Fruit fly (Drosophila melanogaster): ENCODE data around the gene CG4496.
A peak's percentile ranks its signal among the peaks of the same experiment; 100 is the strongest.

Gene CG4496

DNA sequence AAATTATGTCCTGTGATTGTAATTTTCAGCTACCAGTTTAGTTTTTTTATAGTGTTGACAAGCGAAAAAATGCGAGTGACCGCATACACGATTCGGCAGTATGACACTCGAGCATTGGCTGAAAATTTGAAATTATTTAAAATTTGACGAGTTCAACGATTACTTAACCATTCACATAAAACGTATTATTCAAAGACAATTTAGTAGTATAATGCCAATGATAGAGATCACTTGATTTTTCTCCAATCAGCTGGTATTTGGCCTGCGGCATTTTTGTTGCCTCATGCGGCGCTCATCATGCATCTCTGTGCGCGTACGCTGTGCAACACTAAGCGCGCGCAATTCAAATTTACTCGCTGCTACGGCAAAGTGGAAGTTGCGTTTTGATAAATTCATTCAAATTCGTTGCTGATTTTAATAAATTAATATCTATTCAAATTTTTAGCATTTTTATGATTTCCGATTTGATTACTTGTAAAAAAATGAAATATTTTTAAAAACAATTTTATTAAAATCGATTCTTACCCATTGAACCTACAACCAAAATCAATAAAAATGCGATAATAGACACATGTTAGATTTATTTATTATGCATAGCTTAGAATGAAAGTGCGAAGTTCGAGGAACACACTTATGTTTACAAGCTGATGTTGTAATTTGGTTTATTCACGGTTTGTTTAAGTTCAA, 4.7 kb upstream of the CG4496 start, which contains the start of gene CG4497 (continued):
- TF ChIP-seq ss (GFP tag; optimal IDR thresholded peaks at IDR 0.05) = peak; percentile 45 to 80
- peak; percentile 72 for TF ChIP-seq CG10669 (GFP tag; optimal IDR thresholded peaks at IDR 0.05)
- peak; percentile 79 for TF ChIP-seq CG6792 (GFP tag; optimal IDR thresholded peaks at IDR 0.05)
- TF ChIP-seq acj6 (GFP tag; optimal IDR thresholded peaks at IDR 0.05) = peak; percentile 91
- TF ChIP-seq CG4318 (GFP tag; optimal IDR thresholded peaks at IDR 0.05) = peak; percentile 82
- peak; percentile 30 for TF ChIP-seq spab (GFP tag; optimal IDR thresholded peaks at IDR 0.05)
- peak; percentile 82 for TF ChIP-seq CG34406 (GFP tag; optimal IDR thresholded peaks at IDR 0.05)
- peak; percentile 58 for TF ChIP-seq Eip93F (GFP tag; optimal IDR thresholded peaks at IDR 0.05)
- TF ChIP-seq salr (GFP tag; optimal IDR thresholded peaks at IDR 0.05) = peak; percentile 59 to 82
- peak; percentile 92 for TF ChIP-seq Hr4 (GFP tag; optimal IDR thresholded peaks at IDR 0.05)
- TF ChIP-seq CG7368 (GFP tag; optimal IDR thresholded peaks at IDR 0.05) = peak; percentile 76
- TF ChIP-seq CG32006 (GFP tag; optimal IDR thresholded peaks at IDR 0.05) = peak; percentile 87
- peak; percentile 93 for TF ChIP-seq CG10631 (GFP tag; optimal IDR thresholded peaks at IDR 0.05)
- TF ChIP-seq CG9139 (GFP tag; optimal IDR thresholded peaks at IDR 0.05) = peak; percentile 16
- TF ChIP-seq Hr39 (GFP tag; optimal IDR thresholded peaks at IDR 0.05) = peak; percentile 95

DNA sequence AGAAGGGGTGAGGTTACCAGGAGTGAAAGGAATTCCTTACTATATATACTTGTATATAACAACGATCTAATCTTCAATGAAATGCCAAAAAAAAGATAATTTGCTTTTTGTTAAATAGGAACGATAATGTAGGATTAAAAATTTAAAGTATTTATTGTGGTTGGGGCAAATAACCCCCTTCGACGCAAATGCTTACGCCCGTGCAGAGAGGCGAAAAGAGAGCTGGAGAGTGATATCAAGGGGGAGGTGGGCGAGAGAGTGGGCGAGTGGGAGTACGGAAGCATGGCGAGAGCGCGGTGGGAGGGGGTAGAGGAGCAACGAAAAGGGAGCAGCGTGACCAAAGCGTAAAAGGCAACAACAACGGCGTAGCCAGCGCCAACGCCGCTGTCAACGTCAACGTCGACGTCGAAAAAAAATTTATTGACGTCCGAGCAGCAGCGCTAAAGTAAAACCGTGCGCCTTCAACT, 1.2 kb downstream of the CG4496 start:
- TF ChIP-seq CG8119 (GFP tag; IDR thresholded peaks at IDR 0.05) = peak; percentile 100
- peak; percentile 100 for TF ChIP-seq dac (GFP tag; optimal IDR thresholded peaks at IDR 0.05)
- TF ChIP-seq CG1621 (tag; optimal IDR thresholded peaks at IDR 0.05) = peak; percentile 98
- TF ChIP-seq Eip93F (GFP tag; optimal IDR thresholded peaks at IDR 0.05) = peak; percentile 99
- TF ChIP-seq CG9139 (GFP tag; optimal IDR thresholded peaks at IDR 0.05) = peak; percentile 98
- peak; percentile 100 for TF ChIP-seq CG4318 (GFP tag; optimal IDR thresholded peaks at IDR 0.05)
- peak; percentile 100 for TF ChIP-seq fd59A (GFP tag; optimal IDR thresholded peaks at IDR 0.05)
- TF ChIP-seq Blimp-1 (GFP tag; optimal IDR thresholded peaks at IDR 0.05) = peak; percentile 98
- TF ChIP-seq lz (GFP tag; optimal IDR thresholded peaks at IDR 0.05) = peak; percentile 100
- peak; percentile 99 for TF ChIP-seq CG8319 (GFP tag; optimal IDR thresholded peaks at IDR 0.05)
- TF ChIP-seq Eip78C (GFP tag) = peak; percentile 100
- peak; percentile 99 for TF ChIP-seq CG6808 (GFP tag; optimal IDR thresholded peaks at IDR 0.05)
- peak; percentile 100 for TF ChIP-seq pdm3 (GFP tag; optimal IDR thresholded peaks at IDR 0.05)
- peak; percentile 99 for TF ChIP-seq CG7368 (GFP tag; optimal IDR thresholded peaks at IDR 0.05)
- TF ChIP-seq vri (GFP tag; optimal IDR thresholded peaks at IDR 0.05) = peak; percentile 98
- peak; percentile 100 for TF ChIP-seq CG10631 (GFP tag; optimal IDR thresholded peaks at IDR 0.05)
- TF ChIP-seq cyc (GFP tag; optimal IDR thresholded peaks at IDR 0.05) = peak; percentile 99
- peak; percentile 100 for TF ChIP-seq OdsH (GFP tag; optimal IDR thresholded peaks at IDR 0.05)
- TF ChIP-seq fd85E (GFP tag; optimal IDR thresholded peaks at IDR 0.05) = peak; percentile 97
- TF ChIP-seq CG6163 (GFP tag; IDR thresholded peaks at IDR 0.05) = peak; percentile 100
- peak; percentile 99 for TF ChIP-seq CG16779 (tag; optimal IDR thresholded peaks at IDR 0.05)
- peak; percentile 99 for TF ChIP-seq Ets96B (tag; optimal IDR thresholded peaks at IDR 0.05)
- TF ChIP-seq esn (GFP tag; optimal IDR thresholded peaks at IDR 0.05) = peak; percentile 100
- TF ChIP-seq CG8632 (GFP tag; optimal IDR thresholded peaks at IDR 0.05) = peak; percentile 100
- peak; percentile 100 for TF ChIP-seq CG6792 (GFP tag; optimal IDR thresholded peaks at IDR 0.05)
- TF ChIP-seq CG11294 (GFP tag; IDR thresholded peaks at IDR 0.05) = peak; percentile 100
- TF ChIP-seq Gug (GFP tag; IDR thresholded peaks at IDR 0.05) = peak; percentile 100
- TF ChIP-seq acj6 (GFP tag; optimal IDR thresholded peaks at IDR 0.05) = peak; percentile 100
- TF ChIP-seq dsx (GFP tag; optimal IDR thresholded peaks at IDR 0.05; ENCODE audit: poor library complexity, severe bottlenecking) = peak; percentile 98
- peak; percentile 100 for TF ChIP-seq topi (GFP tag; optimal IDR thresholded peaks at IDR 0.05)
- peak; percentile 100 for TF ChIP-seq CG3919 (GFP tag; optimal IDR thresholded peaks at IDR 0.05)
- TF ChIP-seq CG32006 (GFP tag; optimal IDR thresholded peaks at IDR 0.05) = peak; percentile 100
- TF ChIP-seq spab (GFP tag; optimal IDR thresholded peaks at IDR 0.05) = peak; percentile 99
- TF ChIP-seq CG11762 (GFP tag; optimal IDR thresholded peaks at IDR 0.05; ENCODE audit: insufficient read depth) = peak; percentile 99
- TF ChIP-seq ss (GFP tag; optimal IDR thresholded peaks at IDR 0.05) = peak; percentile 99
- TF ChIP-seq CG3032 (tag; optimal IDR thresholded peaks at IDR 0.05) = peak; percentile 100
- peak; percentile 99 for TF ChIP-seq eg (GFP tag; IDR thresholded peaks at IDR 0.05)
- peak; percentile 99 for TF ChIP-seq Hr39 (GFP tag; optimal IDR thresholded peaks at IDR 0.05)
- peak; percentile 100 for TF ChIP-seq Sox15 (GFP tag; optimal IDR thresholded peaks at IDR 0.05)
- TF ChIP-seq CG10669 (GFP tag; optimal IDR thresholded peaks at IDR 0.05) = peak; percentile 100
- TF ChIP-seq CG34406 (GFP tag; optimal IDR thresholded peaks at IDR 0.05) = peak; percentile 100
- peak; percentile 100 for TF ChIP-seq Lpt (GFP tag; optimal IDR thresholded peaks at IDR 0.05)
- TF ChIP-seq Smox (GFP tag; optimal IDR thresholded peaks at IDR 0.05) = peak; percentile 99
